Fruit fly (Drosophila melanogaster) whole organism, embryonic: ENCODE data around the gene tth.

Experiments used
- ATbp ChIP-seq: fragments of 200-800 bp; sonication (Bioruptor generic); optimal IDR thresholded peaks from 2 replicates; lab custom pipeline; 2017; ENCODE audit warnings: missing biosample characterization, mild to moderate bottlenecking, missing genetic modification characterization, missing genetic modification reagents
- B-H1 ChIP-seq: fragments of 200-800 bp; sonication (Bioruptor generic); IDR thresholded peaks from 3 replicates; pipeline ENCODE4 v1.3.6; 2022; ENCODE audit warnings: missing biosample characterization, missing genetic modification characterization
- C15 ChIP-seq: fragments of 200-800 bp; sonication (Bioruptor generic); IDR thresholded peaks from 3 replicates; pipeline ENCODE4 v1.3.6; 2022; ENCODE audit warnings: missing biosample characterization, missing genetic modification characterization
- CG10147 ChIP-seq: fragments of 200-800 bp; sonication (Bioruptor generic); optimal IDR thresholded peaks from 2 replicates; lab custom pipeline; 2019; ENCODE audit warnings: missing biosample characterization, mild to moderate bottlenecking, missing genetic modification characterization, moderate library complexity
- CG10321 ChIP-seq: fragments of 200-800 bp; sonication (Bioruptor generic); IDR thresholded peaks from 2 replicates; pipeline ENCODE4 v1.3.6; 2022; ENCODE audit warnings: missing biosample characterization, missing genetic modification characterization
- CG12299 ChIP-seq: fragments of 200-800 bp; sonication (Bioruptor generic); optimal IDR thresholded peaks from 2 replicates; lab custom pipeline; 2018; ENCODE audit warnings: missing biosample characterization, mild to moderate bottlenecking, missing genetic modification characterization
- CG12391 ChIP-seq: fragments of 200-800 bp; sonication (Bioruptor generic); optimal IDR thresholded peaks from 3 replicates; lab custom pipeline; 2018; ENCODE audit warnings: missing biosample characterization, mild to moderate bottlenecking, missing genetic modification characterization, moderate library complexity
- CG13624 ChIP-seq: fragments of 200-800 bp; sonication (Bioruptor generic); optimal IDR thresholded peaks from 2 replicates; lab custom pipeline; 2016; ENCODE audit warnings: missing biosample characterization, missing genetic modification characterization
- CG14710 ChIP-seq: fragments of 200-800 bp; sonication (Bioruptor generic); optimal IDR thresholded peaks from 3 replicates; lab custom pipeline; 2019; ENCODE audit warnings: missing biosample characterization, mild to moderate bottlenecking, missing genetic modification characterization, moderate library complexity
- CG16779 ChIP-seq: fragments of 200-800 bp; sonication (Bioruptor generic); IDR thresholded peaks from 2 replicates; pipeline ENCODE4 v1.3.6; 2022; ENCODE audit warnings: missing biosample characterization, missing genetic modification characterization
- CG16863 ChIP-seq: fragments of 200-800 bp; sonication (Bioruptor generic); optimal IDR thresholded peaks from 3 replicates; lab custom pipeline; 2016; ENCODE audit warnings: missing biosample characterization, missing genetic modification characterization
- CG18262 ChIP-seq: fragments of 200-800 bp; optimal IDR thresholded peaks from 3 replicates; lab custom pipeline; 2019; ENCODE audit warnings: missing biosample characterization, mild to moderate bottlenecking, missing genetic modification characterization, moderate library complexity
- CG2202 ChIP-seq: fragments of 200-800 bp; sonication (Bioruptor generic); optimal IDR thresholded peaks from 2 replicates; lab custom pipeline; 2018; ENCODE audit warnings: missing biosample characterization, mild to moderate bottlenecking, missing genetic modification characterization
- CG3163 ChIP-seq: fragments of 200-800 bp; sonication (Bioruptor generic); optimal IDR thresholded peaks from 3 replicates; lab custom pipeline; 2016; ENCODE audit warnings: missing biosample characterization, missing genetic modification characterization
- CG32767 ChIP-seq: fragments of 200-800 bp; sonication (Bioruptor generic); IDR thresholded peaks from 2 replicates; pipeline ENCODE4 v1.3.6; 2022; ENCODE audit warnings: missing biosample characterization, missing genetic modification characterization
- CG3726 ChIP-seq: fragments of 200-800 bp; sonication (Bioruptor generic); IDR thresholded peaks from 3 replicates; pipeline ENCODE4, ENCODE4 v1.3.6; 2022; ENCODE audit warnings: missing biosample characterization, missing genetic modification characterization
- CG4328 ChIP-seq: fragments of 200-800 bp; sonication (Bioruptor generic); optimal IDR thresholded peaks from 3 replicates; lab custom pipeline; 2017; ENCODE audit warnings: missing biosample characterization, missing genetic modification reagents, missing genetic modification characterization
- CG5953 ChIP-seq: fragments of 200-800 bp; sonication (Bioruptor generic); IDR thresholded peaks from 2 replicates; pipeline ENCODE4 v1.3.6; 2022; ENCODE audit warnings: missing biosample characterization, missing genetic modification characterization
- CG6254 ChIP-seq: fragments of 200-800 bp; sonication (Bioruptor generic); optimal IDR thresholded peaks from 3 replicates; lab custom pipeline; 2017; ENCODE audit warnings: mild to moderate bottlenecking, missing biosample characterization, missing genetic modification reagents, missing genetic modification characterization
- CG6813 ChIP-seq: fragments of 200-800 bp; sonication (Bioruptor generic); optimal IDR thresholded peaks from 2 replicates; lab custom pipeline; 2017; ENCODE audit warnings: missing biosample characterization, missing genetic modification characterization, mild to moderate bottlenecking, moderate library complexity, missing genetic modification reagents
- CG8281 ChIP-seq: fragments of 200-800 bp; sonication (Bioruptor generic); optimal IDR thresholded peaks from 2 replicates; lab custom pipeline; 2018; ENCODE audit warnings: missing biosample characterization, mild to moderate bottlenecking, missing genetic modification characterization, moderate library complexity
- CG9817 ChIP-seq: fragments of 200-800 bp; sonication (Bioruptor generic); optimal IDR thresholded peaks from 2 replicates; lab custom pipeline; 2018; ENCODE audit warnings: missing biosample characterization, mild to moderate bottlenecking, missing genetic modification characterization, moderate library complexity
- CTCF ChIP-seq: fragments of 200-800 bp; sonication (Bioruptor generic); optimal IDR thresholded peaks from 2 replicates; lab custom pipeline; 2017; ENCODE audit warnings: missing biosample characterization, mild to moderate bottlenecking, missing genetic modification characterization, moderate library complexity
- Doc2 ChIP-seq: fragments of 200-800 bp; sonication (Bioruptor generic); IDR thresholded peaks from 2 replicates; pipeline ENCODE4 v1.3.6; 2022; ENCODE audit warnings: missing biosample characterization, missing genetic modification characterization
- Elba2 ChIP-seq: fragments of 200-800 bp; sonication (Bioruptor generic); optimal IDR thresholded peaks from 3 replicates; lab custom pipeline; 2016; ENCODE audit warnings: missing biosample characterization, missing genetic modification characterization
- HHEX ChIP-seq: fragments of 200-800 bp; sonication (Bioruptor generic); optimal IDR thresholded peaks from 3 replicates; lab custom pipeline; 2017; ENCODE audit warnings: missing biosample characterization, mild to moderate bottlenecking, missing genetic modification characterization, missing genetic modification reagents
- Hey ChIP-seq: fragments of 200-800 bp; sonication (Bioruptor generic); optimal IDR thresholded peaks from 3 replicates; lab custom pipeline; 2018; ENCODE audit warnings: missing biosample characterization, mild to moderate bottlenecking, missing genetic modification characterization
- HmgD ChIP-seq: fragments of 200-800 bp; sonication (Bioruptor generic); optimal IDR thresholded peaks from 3 replicates; lab custom pipeline; 2016; ENCODE audit warnings: missing biosample characterization, missing genetic modification characterization
- Hr78 ChIP-seq, 2 experiments: fragments of 200-800 bp in 1 of 2; fragments of >200 bp in 1 of 2; sonication (Bioruptor generic) in 1 of 2; optimal IDR thresholded peaks; 2 replicates each; lab custom pipeline; 2017 to 2019; ENCODE audit warnings: missing biosample characterization in 2 of 2, missing genetic modification characterization in 2 of 2, mild to moderate bottlenecking in 1 of 2, moderate library complexity in 1 of 2
- Sox102F ChIP-seq: fragments of 200-800 bp; sonication (Bioruptor generic); optimal IDR thresholded peaks from 2 replicates; lab custom pipeline; 2018; ENCODE audit warnings: missing biosample characterization, mild to moderate bottlenecking, missing genetic modification characterization, moderate library complexity
- Tbp ChIP-seq: fragments of >200 bp; optimal IDR thresholded peaks from 2 replicates; lab custom pipeline; 2018; ENCODE audit warnings: missing biosample characterization, missing genetic modification characterization
- abd-A ChIP-seq: fragments of 200-800 bp; sonication (Bioruptor generic); optimal IDR thresholded peaks from 3 replicates; lab custom pipeline; 2019; ENCODE audit warnings: missing biosample characterization, mild to moderate bottlenecking, missing genetic modification characterization, moderate library complexity
- amos ChIP-seq: fragments of 200-800 bp; sonication (Bioruptor generic); IDR thresholded peaks from 2 replicates; pipeline ENCODE4 v1.3.6; 2022; ENCODE audit warnings: missing biosample characterization, missing genetic modification characterization; ENCODE audit not compliant: partially characterized antibody
- chif ChIP-seq, 2 experiments: fragments of 200-800 bp; sonication (Bioruptor generic); optimal IDR thresholded peaks; 3 replicates each; lab custom pipeline; 2016; ENCODE audit warnings: missing biosample characterization in 2 of 2, missing genetic modification characterization in 2 of 2
- chm ChIP-seq: fragments of 200-800 bp; sonication (Bioruptor generic); IDR thresholded peaks from 2 replicates; pipeline ENCODE4 v1.3.6; 2022; ENCODE audit warnings: missing biosample characterization, missing genetic modification characterization
- dm ChIP-seq: fragments of 200-800 bp; sonication (Bioruptor generic); optimal IDR thresholded peaks from 3 replicates; lab custom pipeline; 2016; ENCODE audit warnings: missing biosample characterization, missing genetic modification characterization
- eyg ChIP-seq: fragments of 200-800 bp; sonication (Bioruptor generic); optimal IDR thresholded peaks from 3 replicates; lab custom pipeline; 2016; ENCODE audit warnings: missing biosample characterization, missing genetic modification characterization
- nau ChIP-seq: fragments of 200-800 bp; sonication (Bioruptor generic); optimal IDR thresholded peaks from 3 replicates; lab custom pipeline; 2017; ENCODE audit warnings: missing biosample characterization, mild to moderate bottlenecking, missing genetic modification characterization, missing genetic modification reagents
- pan ChIP-seq, 4 experiments: fragments of >200 bp in 3 of 4; fragments of 200-800 bp in 1 of 4; sonication (Bioruptor generic) in 1 of 4; optimal IDR thresholded peaks in 3 of 4; IDR thresholded peaks in 1 of 4; 2 replicates each; pipeline versions ENCODE4 v1.3.6 to Lab custom; 2017 to 2022; ENCODE audit warnings: missing biosample characterization in 2 of 4, missing genetic modification characterization in 2 of 4, mixed read lengths in 1 of 4
- pros ChIP-seq: fragments of 200-800 bp; sonication (Bioruptor generic); optimal IDR thresholded peaks from 3 replicates; lab custom pipeline; 2019; ENCODE audit warnings: missing biosample characterization, mild to moderate bottlenecking, missing genetic modification characterization, moderate library complexity
- pzg ChIP-seq: fragments of 200-800 bp; sonication (Bioruptor generic); optimal IDR thresholded peaks from 3 replicates; lab custom pipeline; 2018; ENCODE audit warnings: missing biosample characterization, mild to moderate bottlenecking, missing genetic modification characterization, moderate library complexity
- seq ChIP-seq: fragments of 200-800 bp; sonication (Bioruptor generic); IDR thresholded peaks from 2 replicates; pipeline ENCODE4 v1.3.6; 2022; ENCODE audit warnings: missing biosample characterization, missing genetic modification characterization
- shn ChIP-seq: fragments of 200-800 bp; sonication (Bioruptor generic); optimal IDR thresholded peaks from 3 replicates; lab custom pipeline; 2016; ENCODE audit warnings: missing biosample characterization, missing genetic modification characterization
- sqz ChIP-seq: fragments of 200-800 bp; sonication (Bioruptor generic); optimal IDR thresholded peaks from 3 replicates; lab custom pipeline; 2018; ENCODE audit warnings: missing biosample characterization, mild to moderate bottlenecking, missing genetic modification characterization
- tio ChIP-seq: fragments of 200-800 bp; sonication (Bioruptor generic); optimal IDR thresholded peaks from 2 replicates; lab custom pipeline; 2017; ENCODE audit warnings: missing biosample characterization, missing genetic modification characterization, inconsistent platforms
- unc-4 ChIP-seq: fragments of 200-800 bp; sonication (Bioruptor generic); IDR thresholded peaks from 2 replicates; pipeline ENCODE4 v1.3.6; 2022; ENCODE audit warnings: missing biosample characterization, missing genetic modification characterization; ENCODE audit not compliant: partially characterized antibody
- vfl ChIP-seq: fragments of 200-800 bp; sonication (Bioruptor generic); optimal IDR thresholded peaks from 2 replicates; lab custom pipeline; 2016; ENCODE audit warnings: missing biosample characterization, missing genetic modification characterization
- wdn ChIP-seq: fragments of 200-800 bp; sonication (Bioruptor generic); IDR thresholded peaks from 2 replicates; pipeline ENCODE4 v1.3.6; 2022; ENCODE audit warnings: missing biosample characterization, missing genetic modification characterization
- wor ChIP-seq: fragments of 200-800 bp; sonication (Bioruptor generic); IDR thresholded peaks from 2 replicates; pipeline ENCODE4 v1.3.6; 2022; ENCODE audit warnings: missing biosample characterization, missing genetic modification characterization

tth gene

DNA sequence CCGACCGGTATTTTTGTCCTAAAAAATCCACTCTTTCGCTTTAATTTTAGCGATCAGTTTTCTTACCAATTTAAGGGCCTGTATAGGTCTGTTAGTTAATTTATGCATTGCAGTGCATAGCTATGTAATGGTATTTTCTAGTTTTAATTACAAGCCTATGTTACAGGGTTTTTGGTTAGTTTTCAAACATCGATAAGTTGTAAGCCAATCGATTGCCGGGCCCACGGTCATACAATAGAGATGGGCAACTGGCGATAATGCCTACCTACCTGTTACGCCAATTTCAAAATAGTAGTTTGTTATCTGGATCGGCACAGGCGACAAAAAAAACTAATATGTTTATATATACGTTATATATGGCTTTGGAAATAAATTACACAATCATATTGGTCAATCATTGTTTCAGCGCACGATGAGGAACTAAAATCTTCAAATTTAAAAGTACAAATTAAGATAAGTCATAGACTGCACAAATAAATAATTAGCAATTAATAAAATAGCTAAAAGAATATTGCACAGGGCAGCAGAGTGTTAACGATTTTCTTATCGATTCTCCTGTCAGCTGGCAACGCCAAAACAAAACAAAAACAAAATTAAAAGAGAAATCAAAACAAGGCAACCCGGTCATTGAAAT is at the start of gene tth, which contains the start of gene Tango2 (continued):
- TF ChIP-seq wdn (GFP tag; lab: Robert Waterston, UW) (peak; percentile 55; the same call in 1 of the 2 replicates), ATbp (GFP tag; lab: Kevin White, UChicago) (peak; percentile 27), HmgD (GFP tag; lab: Kevin White, UChicago) (no peak), chif (GFP tag; optimal IDR thresholded peaks at IDR 0.05; lab: Kevin White, UChicago) (peak in 1 of 2 experiments; percentile 65), CG3163 (GFP tag; lab: Kevin White, UChicago) (peak; percentile 25), wor (GFP tag; lab: Robert Waterston, UW) (no peak), CG16863 (peak; percentile 48), Hr78 (GFP tag; optimal IDR thresholded peaks at IDR 0.05; lab: Kevin White, UChicago) (no peak), sqz (GFP tag; lab: Kevin White, UChicago) (peak; percentile 2), CG12299 (no peak), B-H1 (GFP tag; lab: Robert Waterston, UW) (peak; percentile 36; the same call in 2 of the 3 replicates), CG8281 (tag; lab: Kevin White, UChicago) (no peak), CG9817 (peak; percentile 80), eyg (GFP tag; lab: Kevin White, UChicago) (no peak), Hey (tag; lab: Kevin White, UChicago) (peak; percentile 46), CG10147 (GFP tag; lab: Kevin White, UChicago) (peak; percentile 64), CG3726 (GFP tag; lab: Robert Waterston, UW) (0 out of 3 replicates have a peak, but pooled peaks have one; percentile 32), abd-A (tag; lab: Kevin White, UChicago) (no peak), seq (GFP tag; lab: Robert Waterston, UW) (peak; percentile 50; the same call in 1 of the 2 replicates), shn (peak; percentile 57), CG14710 (peak; percentile 61), pzg (GFP tag; lab: Kevin White, UChicago) (peak; percentile 70), tio (GFP tag; lab: Kevin White, UChicago) (no peak), vfl (GFP tag; lab: Kevin White, UChicago) (peak; percentile 70), CG18262 (tag; lab: Kevin White, UChicago) (peak; percentile 64), CG10321 (GFP tag; lab: Robert Waterston, UW) (no peak), CG32767 (GFP tag; lab: Robert Waterston, UW) (peak; percentile 32; the same call in 1 of the 2 replicates), CG4328 (no peak), CG12391 (tag; lab: Kevin White, UChicago) (peak; percentile 83), pan (optimal IDR thresholded peaks at IDR 0.05; lab: Kevin White, UChicago) (no peak), pan (GFP tag; optimal IDR thresholded peaks at IDR 0.05 in 1 of 2, IDR thresholded peaks at IDR 0.05 in 1 of 2) (peak in 1 of 2 experiments; percentile 78), chm (peak; percentile 31; the same call in 1 of the 2 replicates), CG13624 (GFP tag; lab: Kevin White, UChicago) (peak; percentile 60), dm (no peak), nau (GFP tag; lab: Kevin White, UChicago) (no peak), CG2202 (tag; lab: Kevin White, UChicago) (peak; percentile 32), CTCF (GFP tag; lab: Kevin White, UChicago) (peak; percentile 4), unc-4 (GFP tag; lab: Robert Waterston, UW) (peak; percentile 61; the same call in 1 of the 2 replicates), CG5953 (GFP tag; lab: Robert Waterston, UW) (no peak), Elba2 (GFP tag; lab: Kevin White, UChicago) (no peak), HHEX (GFP tag; lab: Kevin White, UChicago) (peak; percentile 60), CG16779 (GFP tag; lab: Robert Waterston, UW) (no peak), Tbp (GFP tag; lab: Kevin White, UChicago) (peak; percentile 47), amos (GFP tag; lab: Robert Waterston, UW) (peak; percentile 52; the same call in 1 of the 2 replicates), C15 (0 out of 3 replicates have a peak, but pooled peaks have one; percentile 49), Sox102F (no peak), CG6254 (GFP tag; lab: Kevin White, UChicago) (no peak), pros (GFP tag; lab: Kevin White, UChicago) (no peak), CG6813 (GFP tag; lab: Kevin White, UChicago) (no peak), Doc2 (GFP tag; lab: Robert Waterston, UW) (0 out of 2 replicates have a peak, but pooled peaks have one; percentile 33)
